Fruit fly (Drosophila melanogaster) whole organism, pupa: ENCODE measurements around the gene CG5961.

Source experiments
- CG12605 ChIP-seq: fragments of 200-800 bp; sonication (Bioruptor generic); IDR thresholded peaks from 2 replicates; pipeline ENCODE4 v1.3.6; 2022; ENCODE audit warnings: missing biosample characterization, missing genetic modification characterization
- CG13204 ChIP-seq: fragments of 200-800 bp; sonication (Bioruptor generic); optimal IDR thresholded peaks from 2 replicates; lab custom pipeline; 2018; ENCODE audit warnings: missing biosample characterization, mild to moderate bottlenecking, missing genetic modification characterization, moderate library complexity
- CG17806 ChIP-seq: fragments of 200-800 bp; sonication (Bioruptor generic); optimal IDR thresholded peaks from 2 replicates; lab custom pipeline; 2018; ENCODE audit warnings: missing biosample characterization, mild to moderate bottlenecking, missing genetic modification characterization, moderate library complexity
- Ets98B ChIP-seq: fragments of 200-800 bp; sonication (Bioruptor generic); IDR thresholded peaks from 2 replicates; pipeline ENCODE4 v1.3.6; 2022; ENCODE audit warnings: missing biosample characterization, missing genetic modification characterization
- Pif1B ChIP-seq: fragments of 200-800 bp; sonication (Bioruptor generic); optimal IDR thresholded peaks from 3 replicates; lab custom pipeline; 2016; ENCODE audit warnings: missing biosample characterization, missing genetic modification characterization
- Snoo ChIP-seq: fragments of 200-800 bp; sonication (Bioruptor generic); optimal IDR thresholded peaks from 3 replicates; lab custom pipeline; 2017; ENCODE audit warnings: missing biosample characterization, mild to moderate bottlenecking, missing genetic modification characterization, inconsistent platforms
- rn ChIP-seq: fragments of 200-800 bp; sonication (Bioruptor generic); IDR thresholded peaks from 2 replicates; pipeline ENCODE4 v1.3.6; 2022; ENCODE audit warnings: missing biosample characterization, missing genetic modification characterization

dm6 chr3R:12429120-12429610, 30.9 kb downstream of the CG5961 start, which contains the start of the genes CG5641 and CG5245:
- TF ChIP-seq Pif1B = no peak
- TF ChIP-seq CG17806 (tag; lab: Kevin White, UChicago) = no peak
- no peak for TF ChIP-seq rn
- no peak for TF ChIP-seq Snoo
- no peak for TF ChIP-seq CG12605 (GFP tag; lab: Robert Waterston, UW)
- no peak for TF ChIP-seq Ets98B (GFP tag; lab: Robert Waterston, UW)
- no peak for TF ChIP-seq CG13204 (GFP tag; lab: Kevin White, UChicago)
